Worm (Caenorhabditis elegans): ENCODE measurements around the gene gst-22.
A peak's percentile ranks its signal among the peaks of the same experiment; 100 is the strongest.

The gst-22 gene

ce11 chrV:16235135-16235534, 3.1 kb upstream of the gst-22 start, which contains the start of gene F21H7.3 (continued):
- TF ChIP-seq nhr-111 (GFP tag; optimal IDR thresholded peaks at IDR 0.05) (no peak), mdl-1 (tag; optimal IDR thresholded peaks at IDR 0.05) (no peak)

DNA sequence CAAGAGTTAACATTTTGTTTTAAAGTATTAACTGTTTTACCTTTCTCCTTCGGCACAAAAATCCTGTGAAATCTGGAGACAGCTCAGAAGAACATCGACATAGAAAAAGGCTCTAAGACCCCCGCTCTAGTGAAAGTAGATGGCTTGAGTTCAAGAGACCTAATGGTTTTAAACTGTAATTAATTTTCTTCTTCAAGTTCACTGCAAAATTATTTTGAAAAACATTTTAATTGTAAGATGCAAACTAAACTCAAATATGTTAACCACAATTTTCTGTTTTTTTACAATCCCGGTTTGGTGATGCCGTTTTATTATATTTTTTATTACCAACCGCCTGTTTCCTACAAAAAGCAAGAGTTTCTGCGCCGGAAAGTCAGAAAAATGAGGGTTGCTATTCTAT, 1.5 kb upstream of the gst-22 start, which contains the start of gene clec-233:
TSS of gene clec-233 (plus strand) at position 301 of the 400 bp plus-strand sequence.
- TF ChIP-seq ceh-82 (tag; optimal IDR thresholded peaks at IDR 0.05), result no peak
- no peak for TF ChIP-seq nhr-76 (tag; optimal IDR thresholded peaks at IDR 0.05)
- no peak for TF ChIP-seq mxl-2 (GFP tag; conservative IDR thresholded peaks at IDR 0.05)
- TF ChIP-seq ZK337.2 (GFP tag; IDR thresholded peaks at IDR 0.05), result no peak
- no peak for TF ChIP-seq nhr-11 (tag; optimal IDR thresholded peaks at IDR 0.05)
- no peak for TF ChIP-seq cey-2 (tag; optimal IDR thresholded peaks at IDR 0.05; ENCODE audit: borderline replicate concordance, insufficient read depth)
- TF ChIP-seq ztf-7 (tag; optimal IDR thresholded peaks at IDR 0.05), result no peak
- TF ChIP-seq unc-130 (GFP tag; optimal IDR thresholded peaks at IDR 0.05), result no peak
- no peak for TF ChIP-seq zip-2 (tag; optimal IDR thresholded peaks at IDR 0.05)
- TF ChIP-seq nhr-111 (GFP tag; optimal IDR thresholded peaks at IDR 0.05), result no peak
- no peak for TF ChIP-seq nhr-48 (tag; optimal IDR thresholded peaks at IDR 0.05)
- no peak for TF ChIP-seq zag-1 (tag; optimal IDR thresholded peaks at IDR 0.05)
- TF ChIP-seq jun-1 (tag; optimal IDR thresholded peaks at IDR 0.05), result no peak
- TF ChIP-seq rbr-2 (tag; optimal IDR thresholded peaks at IDR 0.05), result no peak
- TF ChIP-seq snpc-4 (tag; optimal IDR thresholded peaks at IDR 0.05), result no peak
- no peak for TF ChIP-seq ctbp-1 (GFP tag; IDR thresholded peaks at IDR 0.05)

DNA sequence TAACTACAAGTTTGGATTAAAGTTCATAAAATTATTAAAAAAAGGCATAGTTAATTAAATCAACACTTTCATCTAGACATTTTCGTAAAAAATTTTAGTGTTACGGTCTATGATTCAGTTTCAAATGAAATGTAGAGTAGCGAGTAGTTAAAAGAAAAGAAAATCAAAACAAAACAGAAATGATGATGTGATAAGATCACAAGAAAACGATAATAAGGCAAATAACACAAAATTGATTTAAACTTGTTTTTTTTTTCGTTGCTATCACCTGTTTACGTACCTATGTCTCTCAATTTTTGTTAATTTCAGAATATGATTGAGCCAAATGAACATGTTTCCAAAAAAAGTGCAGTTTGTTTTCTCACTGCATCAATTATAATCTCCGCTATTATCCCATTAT, 2.2 kb downstream of the gst-22 start, which contains the start of the genes F21H7.2 and F21H7.12:
TSS of gene F21H7.2 (minus strand) at position 101 of the 400 bp plus-strand sequence.
TSS of gene F21H7.12 (plus strand) at position 270 of the 400 bp plus-strand sequence.
- TF ChIP-seq T26A8.4 (GFP tag; IDR thresholded peaks at IDR 0.05), result no peak

DNA sequence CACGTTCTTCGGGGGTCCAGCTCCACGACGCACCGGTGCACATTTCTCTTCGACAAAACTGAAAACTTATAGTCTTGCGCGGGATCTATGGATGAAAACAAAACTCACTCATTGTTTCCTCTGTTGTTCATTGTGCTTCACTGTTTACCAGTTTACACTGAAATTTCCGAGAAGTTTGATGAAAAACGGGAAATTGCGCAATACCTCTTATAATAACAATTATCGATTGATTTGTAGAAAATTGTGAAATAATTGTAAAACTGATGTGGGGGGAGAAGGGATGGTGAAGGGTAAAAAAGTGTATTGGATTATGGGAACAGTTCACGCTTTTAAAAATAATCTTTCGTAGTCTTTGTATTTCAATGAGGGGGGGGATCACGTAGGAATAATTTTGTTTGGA, 2.6 kb downstream of the gst-22 start:
- no peak for TF ChIP-seq aly-2 (tag; optimal IDR thresholded peaks at IDR 0.05)
- TF ChIP-seq gei-8 (GFP tag; optimal IDR thresholded peaks at IDR 0.05), result no peak
- TF ChIP-seq unc-62 (GFP tag; optimal IDR thresholded peaks at IDR 0.05 in 1 of 2), result peak in 1 of 2 experiments; percentile 97
- TF ChIP-seq unc-62 (tag; optimal IDR thresholded peaks at IDR 0.05), result no peak

- TF ChIP-seq nhr-10 (tag; optimal IDR thresholded peaks at IDR 0.05) (no peak), nhr-77 (tag; optimal IDR thresholded peaks at IDR 0.05) (no peak)
These were observed 5.5 kb downstream of the gst-22 start, which contains the start of gene F11A5.13 for ce11 chrV:16226581-16226980. Gene F11A5.13 (minus strand): TSS chrV:16226681.

- TF ChIP-seq Y48G9A.11 (GFP tag; IDR thresholded peaks at IDR 0.05) (peak; percentile 47; the same call in 1 of the 2 replicates), madf-9 (GFP tag; conservative IDR thresholded peaks at IDR 0.05) (no peak), nhr-102 (tag; optimal IDR thresholded peaks at IDR 0.05) (peak; percentile 14), nhr-28 (tag; optimal IDR thresholded peaks at IDR 0.05) (no peak), Y105C5A.15 (GFP tag; IDR thresholded peaks at IDR 0.05) (no peak), rbr-2 (tag; optimal IDR thresholded peaks at IDR 0.05) (no peak), mes-2 (tag; optimal IDR thresholded peaks at IDR 0.05; ENCODE audit: poor library complexity, severe bottlenecking) (no peak), lin-38 (GFP tag; IDR thresholded peaks at IDR 0.05) (peak; percentile 40; the same call in 1 of the 2 replicates), nhr-6 (tag; optimal IDR thresholded peaks at IDR 0.05) (no peak), hlh-11 (tag; optimal IDR thresholded peaks at IDR 0.05) (peak; percentile 14), lir-3 (tag; optimal IDR thresholded peaks at IDR 0.05) (no peak), hlh-30 (tag; optimal IDR thresholded peaks at IDR 0.05; ENCODE audit: insufficient read depth) (no peak), dmd-9 (GFP tag; IDR thresholded peaks at IDR 0.05) (no peak), ZK546.5 (tag; optimal IDR thresholded peaks at IDR 0.05) (no peak), zag-1 (tag; optimal IDR thresholded peaks at IDR 0.05) (no peak), zip-2 (tag; optimal IDR thresholded peaks at IDR 0.05) (no peak), daf-8 (GFP tag; IDR thresholded peaks at IDR 0.05) (no peak), zfp-3 (GFP tag; conservative IDR thresholded peaks at IDR 0.05) (no peak), unc-39 (tag; optimal IDR thresholded peaks at IDR 0.05) (no peak), mxl-2 (GFP tag; conservative IDR thresholded peaks at IDR 0.05) (no peak), ctbp-1 (GFP tag; IDR thresholded peaks at IDR 0.05) (no peak), attf-4 (tag; optimal IDR thresholded peaks at IDR 0.05) (no peak), T26A8.4 (GFP tag; IDR thresholded peaks at IDR 0.05) (no peak), ceh-28 (tag; optimal IDR thresholded peaks at IDR 0.05) (no peak)
These were observed 6.5 kb downstream of the gst-22 start for ce11 chrV:16225524-16226116.

All from whole organism, L4 larva.